Worm (Caenorhabditis elegans) whole organism, early embryonic: ENCODE results near the gene nrfl-1.

Source experiments
- ama-1 ChIP-seq: fragments of 150-350 bp; optimal IDR thresholded peaks from 2 replicates; lab custom pipeline; 2014
- tra-4 ChIP-seq: sonication (generic microtip); optimal IDR thresholded peaks from 2 replicates; lab custom pipeline; 2017; ENCODE audit warnings: missing genetic modification characterization, missing compliant biosample characterization

DNA sequence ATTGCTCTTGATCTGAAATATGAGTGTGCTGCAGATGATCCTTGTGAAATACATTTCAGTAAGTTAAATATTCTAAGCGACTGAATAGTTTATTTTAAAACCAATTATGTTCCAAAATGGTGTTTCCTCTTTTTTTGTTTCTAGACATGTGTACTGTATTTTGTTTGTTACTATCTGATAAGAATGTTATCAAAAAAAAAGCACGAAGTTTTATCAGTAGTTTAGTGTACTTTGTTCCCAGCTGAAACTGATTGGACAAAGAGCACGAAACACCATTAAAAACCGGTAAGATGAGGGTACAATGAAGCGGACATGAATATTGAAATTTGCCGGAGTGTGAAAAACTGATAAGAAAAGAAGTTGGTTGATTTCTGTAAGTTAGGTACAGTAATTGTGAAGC lies 48.7 kb upstream of the nrfl-1 start:
- TF ChIP-seq tra-4 (tag; lab: Kevin White, UChicago) (no peak), ama-1 (lab: Kevin White, UChicago) (no peak)
